Fruit fly (Drosophila melanogaster) whole organism, larva: ENCODE results near the gene CG11760.

ENCODE experiments used
- noc ChIP-seq: fragments of 200-800 bp; sonication (Bioruptor generic); optimal IDR thresholded peaks from 3 replicates; lab custom pipeline; 2019; ENCODE audit warnings: missing biosample characterization, mild to moderate bottlenecking, missing genetic modification characterization, moderate library complexity

Gene CG11760

DNA sequence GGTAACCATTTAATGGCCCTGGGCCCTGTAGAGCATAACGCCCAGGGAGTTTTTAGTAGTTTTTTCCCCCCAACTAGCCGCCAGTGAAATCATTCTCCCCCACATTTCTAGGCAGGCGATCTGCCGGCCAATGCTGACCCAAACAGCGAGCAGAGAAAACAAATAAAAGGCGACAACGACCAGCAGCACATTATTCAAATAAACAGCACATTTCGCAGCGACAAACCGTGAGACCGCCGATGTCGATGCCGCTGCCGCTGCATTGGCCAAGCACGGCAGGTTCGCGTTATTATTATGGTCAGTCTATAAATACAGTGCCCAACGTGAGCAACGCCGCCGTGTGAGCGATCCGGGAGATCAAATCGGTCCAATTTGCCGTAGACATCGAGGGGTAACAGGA is at the start of gene CG11760:
CG11760 (plus strand) TSS at position 301 of the 400 bp plus-strand sequence.
- no peak for TF ChIP-seq noc (tag; lab: Kevin White, UChicago)

DNA sequence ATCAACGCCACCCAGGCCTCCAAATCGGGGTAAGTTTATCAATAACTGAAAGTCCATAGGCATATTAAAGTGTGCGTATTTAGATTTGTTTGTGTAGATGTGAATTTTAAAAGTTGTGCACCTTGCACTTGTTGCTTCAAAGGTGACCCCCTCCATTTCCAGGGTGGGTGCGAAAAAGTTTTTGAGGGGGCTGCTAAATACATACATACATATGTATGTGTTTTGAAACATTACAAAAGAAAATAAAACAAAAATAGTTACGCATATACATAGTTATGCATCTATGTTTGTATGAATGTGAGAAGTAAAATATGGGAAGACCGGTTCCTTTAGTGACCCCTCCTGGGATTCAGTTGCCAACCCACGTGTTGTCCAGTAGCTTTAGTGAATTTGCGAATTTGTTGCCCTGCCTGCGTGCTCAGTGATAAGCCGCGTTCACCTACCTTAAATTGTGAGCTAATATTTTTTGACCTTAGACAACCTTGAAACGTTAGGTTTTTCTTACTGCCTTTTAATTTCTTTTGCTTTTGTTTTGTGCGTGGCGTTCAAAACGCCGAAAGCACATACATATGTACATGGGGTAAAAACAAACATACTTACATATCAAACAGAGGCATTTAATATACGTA is 49.0 kb upstream of the CG11760 start:
- TF ChIP-seq noc (tag; lab: Kevin White, UChicago) = no peak

DNA sequence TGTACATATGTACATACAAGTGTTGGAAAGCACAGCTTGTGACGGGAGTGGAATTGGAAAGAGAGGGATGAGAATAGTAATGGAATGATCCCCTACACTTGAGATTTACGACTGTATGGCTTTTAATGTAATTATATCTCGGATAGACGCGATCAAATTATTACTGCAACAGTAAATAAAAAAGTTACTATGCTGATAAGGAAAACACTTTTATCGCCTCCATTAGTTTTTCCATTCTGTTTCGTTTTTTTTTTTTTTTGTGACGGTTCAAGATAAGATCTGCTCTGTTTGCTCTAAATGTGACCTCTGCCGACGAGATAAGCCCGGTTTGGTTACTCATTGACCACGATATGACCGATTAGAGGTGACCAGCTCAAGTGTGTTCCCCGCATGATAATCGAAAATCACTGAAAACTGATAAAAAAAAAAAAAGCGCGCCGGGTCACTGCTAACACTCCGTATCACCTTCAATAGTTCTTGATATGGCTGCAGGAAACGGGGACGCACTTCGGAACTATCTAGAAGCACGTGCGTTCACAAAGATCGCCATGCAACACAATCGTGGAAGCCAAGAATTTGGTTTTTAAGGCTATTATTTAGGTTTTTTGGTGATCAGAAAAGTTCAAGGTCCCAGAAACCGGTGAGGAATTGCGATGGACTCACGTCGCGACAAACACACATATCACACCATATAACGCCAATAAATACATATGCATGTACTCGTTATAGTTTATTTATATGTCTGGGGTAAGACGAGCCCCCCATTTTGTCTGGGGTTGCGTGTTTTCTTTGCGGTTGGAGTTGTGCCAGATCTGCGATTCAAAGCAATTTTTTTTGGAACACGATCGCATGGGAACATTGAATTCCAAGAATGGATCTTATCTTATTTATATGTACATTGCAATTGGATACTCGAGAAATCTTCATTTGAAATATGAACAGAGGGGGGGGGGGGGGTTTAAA is 48.2 kb upstream of the CG11760 start, which contains the start of gene p:
p (minus strand) TSS at position 156 of the 963 bp plus-strand sequence.
- peak; percentile 56 for TF ChIP-seq noc (tag; lab: Kevin White, UChicago)

DNA sequence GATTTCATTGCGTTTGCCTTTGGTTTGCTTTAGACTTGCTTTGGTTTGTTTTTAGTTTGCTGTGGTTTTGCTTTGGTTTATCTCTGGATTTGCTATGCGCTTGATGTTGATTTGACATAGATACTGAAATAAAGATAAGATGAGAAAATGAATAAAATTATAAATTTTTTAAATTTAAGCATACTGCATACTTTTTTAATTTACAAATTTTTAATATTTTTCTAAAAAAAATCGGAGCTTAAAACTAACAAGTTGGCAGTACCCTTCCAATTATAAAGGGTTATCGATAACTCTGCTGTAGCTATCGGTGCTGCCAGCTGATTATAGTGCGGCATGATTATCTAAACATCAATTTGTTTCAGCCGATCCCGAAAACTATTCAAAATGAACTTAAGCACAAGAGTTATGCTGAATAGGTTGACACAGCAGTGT is 45.2 kb upstream of the CG11760 start, which contains the start of gene mRpL19:
mRpL19 (plus strand) TSS at position 307 of the 432 bp plus-strand sequence.
- peak; percentile 55 for TF ChIP-seq noc (tag; lab: Kevin White, UChicago)

DNA sequence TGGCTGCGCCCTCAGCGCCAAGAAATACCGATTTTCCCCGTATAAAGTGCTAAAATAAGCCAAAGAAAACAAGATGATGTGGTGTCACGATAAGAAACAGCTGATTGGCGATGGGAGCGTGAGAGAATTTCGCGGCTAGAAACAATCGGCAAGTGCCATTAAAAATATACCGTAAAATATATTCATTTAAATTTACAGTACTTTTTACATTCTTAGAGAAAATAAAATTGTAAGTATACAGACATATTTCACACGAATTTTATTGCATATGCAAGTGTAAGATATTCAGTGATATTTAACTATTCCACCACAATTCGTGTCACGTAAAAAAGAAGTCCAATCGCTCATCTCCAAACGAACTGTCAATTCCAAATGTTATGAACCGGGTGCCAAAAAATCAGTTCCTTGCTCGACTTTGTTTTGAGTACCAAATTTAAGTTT is 42.4 kb upstream of the CG11760 start, which contains the start of the genes Unc50, CG11755 and CG8043:
Unc50 (minus strand) TSS at position 54 of the 441 bp plus-strand sequence.
CG11755 (plus strand) TSS at position 356 of the 441 bp plus-strand sequence.
CG8043 (plus strand) TSS at position 356 of the 441 bp plus-strand sequence.
- TF ChIP-seq noc (tag; lab: Kevin White, UChicago) = peak; percentile 84

DNA sequence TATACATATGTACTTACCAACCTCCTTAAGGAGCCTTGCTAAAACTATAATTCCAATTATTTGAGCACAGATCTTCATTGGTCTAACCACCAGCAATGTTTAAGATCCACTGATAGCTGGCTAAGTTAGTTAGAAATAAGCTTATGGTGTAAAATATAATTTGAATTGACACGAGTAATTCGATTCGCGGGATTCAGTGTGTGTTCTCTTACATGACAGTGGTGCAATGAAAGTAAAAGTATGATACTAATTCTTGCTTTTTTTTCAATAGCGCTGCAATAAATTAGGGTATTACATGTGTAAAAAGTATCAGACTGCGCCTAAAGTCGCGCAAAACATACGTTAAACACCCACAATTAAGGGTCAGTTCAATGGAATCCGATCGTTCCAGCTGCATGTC is 39.1 kb upstream of the CG11760 start, which contains the start of gene CG33325:
CG33325 (minus strand) TSS at position 101 of the 400 bp plus-strand sequence.
- no peak for TF ChIP-seq noc (tag; lab: Kevin White, UChicago)

DNA sequence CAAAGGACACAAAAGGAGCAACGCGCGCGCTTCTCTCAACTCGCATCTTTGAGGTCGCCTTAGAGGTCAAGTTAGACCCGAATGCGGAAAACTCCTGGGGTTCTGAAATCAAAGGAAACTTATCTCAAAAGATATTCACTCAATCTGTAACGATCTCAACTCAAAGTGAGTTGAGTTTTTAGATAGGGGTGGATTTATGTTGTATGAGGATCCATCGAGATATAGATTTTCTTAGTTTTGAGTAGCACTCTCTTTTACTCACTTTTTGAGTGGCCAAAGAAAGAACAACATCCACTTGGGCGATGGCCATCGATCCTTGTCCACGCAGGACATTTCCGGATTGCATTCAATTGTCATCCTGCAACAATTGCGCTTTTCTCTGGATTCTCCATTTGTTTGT is 38.4 kb upstream of the CG11760 start:
- no peak for TF ChIP-seq noc (tag; lab: Kevin White, UChicago)

DNA sequence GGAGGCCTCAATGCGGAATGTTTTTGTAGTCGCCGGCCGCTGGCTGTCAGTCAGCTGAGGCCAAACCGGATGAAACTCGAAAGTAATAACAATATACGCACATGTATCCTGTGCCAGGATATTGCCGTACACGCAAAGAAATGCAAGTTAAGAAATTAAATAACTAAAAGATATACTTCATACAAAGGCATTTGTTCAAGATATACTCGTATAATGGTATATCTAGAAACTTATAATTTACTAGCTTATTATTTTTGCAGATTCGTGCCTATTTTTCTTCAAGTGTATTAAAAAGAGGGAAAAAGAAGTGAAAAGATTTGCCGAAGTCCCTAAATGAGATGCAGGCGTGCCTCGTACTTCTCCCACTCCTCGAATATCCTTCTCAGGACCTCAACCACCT is 35.7 kb upstream of the CG11760 start:
- no peak for TF ChIP-seq noc (tag; lab: Kevin White, UChicago)

DNA sequence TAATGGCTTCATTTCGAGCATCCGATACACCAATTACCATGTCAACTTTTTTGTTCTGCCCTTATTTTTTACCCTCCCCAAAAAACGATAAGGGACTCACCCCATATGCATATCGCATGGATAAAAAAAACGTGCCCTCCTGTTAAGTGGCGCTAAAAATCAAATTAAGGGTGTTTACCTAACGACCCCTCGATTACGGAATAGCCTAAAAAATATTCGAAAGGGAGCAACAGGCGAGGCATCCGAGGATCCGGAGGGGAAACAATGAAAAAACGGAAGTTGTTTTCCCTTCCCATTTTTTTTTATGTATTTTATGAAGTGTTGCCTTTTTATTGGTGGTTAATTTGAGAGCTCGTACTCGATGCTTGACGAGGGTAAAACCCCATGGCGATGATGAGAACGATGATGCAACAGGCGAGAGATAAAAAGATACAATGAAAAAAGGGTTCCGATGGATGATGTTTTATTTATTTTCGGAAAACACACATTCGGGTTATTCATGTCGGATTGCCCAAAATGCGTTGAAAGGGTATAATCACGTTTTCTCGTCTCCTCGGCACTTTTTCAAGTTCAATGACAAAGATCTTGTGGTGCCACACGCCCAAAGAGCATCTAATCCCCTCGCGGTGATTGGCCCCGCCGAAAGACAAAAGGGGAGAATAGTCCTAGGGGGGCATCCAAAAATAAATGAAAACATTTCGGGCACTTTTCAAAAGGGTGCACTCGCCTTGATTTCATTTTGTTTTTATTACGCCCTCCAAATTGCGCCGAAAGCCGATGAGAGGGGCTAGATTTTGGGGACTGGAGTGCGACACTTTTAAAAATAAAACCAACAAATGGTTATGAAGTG is 34.4 kb upstream of the CG11760 start, which contains the start of gene CG44227:
CG44227 (minus strand) TSS at position 849 of the 850 bp plus-strand sequence.
- no peak for TF ChIP-seq noc (tag; lab: Kevin White, UChicago)

DNA sequence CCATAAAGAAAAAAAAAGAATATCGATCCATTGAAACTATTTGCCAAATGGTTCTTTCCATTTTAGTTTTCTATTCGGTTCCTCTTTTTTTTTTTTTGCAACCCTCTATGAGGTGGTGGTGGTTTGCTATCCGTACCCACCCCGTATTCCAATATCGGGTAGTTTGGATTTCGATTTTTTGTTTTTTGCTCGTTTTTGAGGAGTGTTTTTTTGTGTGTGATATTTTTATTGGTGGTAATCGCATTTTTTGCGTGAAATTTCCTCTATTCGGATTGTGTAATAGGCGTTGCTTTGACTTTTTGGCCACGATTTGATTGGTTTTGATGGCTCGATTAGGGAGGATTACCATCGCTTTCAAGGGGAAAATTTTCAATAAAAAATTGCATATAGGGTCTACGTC is 32.6 kb upstream of the CG11760 start:
- TF ChIP-seq noc (tag; lab: Kevin White, UChicago) = no peak

DNA sequence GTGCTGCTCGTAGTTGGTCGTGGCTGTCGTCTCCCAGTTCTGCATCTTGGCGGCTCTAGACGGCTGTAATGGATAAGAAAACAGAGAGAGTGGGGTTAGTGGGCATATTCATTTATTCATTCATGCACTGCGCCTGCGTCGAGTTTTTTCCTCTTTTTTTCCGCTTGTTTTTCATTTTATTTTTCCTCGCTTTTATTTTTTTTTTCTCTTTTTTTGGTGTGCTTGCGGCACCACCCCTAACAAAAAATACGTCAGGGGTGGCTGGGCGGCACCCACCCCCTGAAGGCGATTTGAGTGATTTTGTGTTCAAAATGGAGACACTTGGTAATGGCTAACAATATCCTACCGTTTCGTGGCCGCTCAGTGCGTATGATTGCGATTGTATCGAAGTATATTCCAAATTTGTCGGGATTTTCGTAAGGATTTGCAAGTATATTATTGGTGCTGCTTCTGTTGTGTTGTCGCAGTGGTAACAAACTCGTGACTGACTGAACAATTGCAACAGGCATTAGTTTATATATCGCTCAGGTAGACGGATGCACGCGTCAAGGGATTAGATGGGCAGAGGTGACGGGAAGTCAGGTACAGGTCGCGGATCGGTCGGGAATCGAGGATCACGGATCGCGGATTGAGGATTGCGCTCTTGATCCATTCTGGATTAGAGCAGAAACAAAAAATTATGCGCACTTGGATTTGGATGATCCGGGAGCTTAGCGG is 24.7 kb upstream of the CG11760 start:
- no peak for TF ChIP-seq noc (tag; lab: Kevin White, UChicago)

DNA sequence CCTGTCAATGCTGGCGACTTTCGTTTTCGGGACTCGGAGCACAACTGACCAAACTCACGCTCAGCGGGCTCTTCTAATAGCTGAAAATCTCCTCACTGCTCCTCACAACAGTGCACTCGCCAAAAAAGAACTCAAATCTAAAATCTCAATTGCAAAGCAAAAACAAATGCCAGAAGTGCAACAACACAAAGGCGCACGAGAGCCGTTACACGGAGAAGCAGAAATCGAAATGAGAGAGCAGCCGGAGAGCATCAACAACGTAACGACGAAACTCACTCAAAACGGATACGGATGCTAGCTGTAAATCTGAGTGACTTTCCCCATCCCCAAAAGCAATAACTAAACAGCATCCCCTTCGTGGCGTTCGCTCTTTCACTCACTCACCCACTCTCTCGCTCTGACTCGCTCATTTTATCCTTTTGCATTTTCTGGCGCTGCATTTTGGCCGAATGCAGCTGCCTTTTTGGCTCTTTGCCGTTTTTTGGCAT is 21.2 kb upstream of the CG11760 start, which contains the start of gene hb:
hb (minus strand) TSS at position 51 of the 488 bp plus-strand sequence.
- TF ChIP-seq noc (tag; lab: Kevin White, UChicago) = no peak

DNA sequence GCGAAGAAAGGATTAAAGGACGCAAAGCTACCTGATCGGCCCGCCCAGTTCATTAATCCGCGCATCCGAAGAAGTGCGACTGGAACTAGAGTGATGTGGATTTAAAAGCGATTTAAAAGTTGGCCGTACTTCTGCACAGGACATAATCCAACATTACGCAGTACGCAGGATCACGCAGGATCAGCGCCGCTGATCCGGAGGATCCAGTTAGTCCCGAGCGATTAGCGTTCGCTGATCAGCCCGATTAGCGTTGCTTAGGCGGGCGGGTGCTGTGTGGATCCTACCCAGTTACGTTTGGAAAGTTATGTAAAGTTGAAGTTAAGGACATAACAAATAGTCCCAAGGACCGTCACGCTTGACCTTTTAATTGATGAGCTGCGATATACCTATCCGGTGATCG is 19.8 kb upstream of the CG11760 start:
- TF ChIP-seq noc (tag; lab: Kevin White, UChicago) = no peak

DNA sequence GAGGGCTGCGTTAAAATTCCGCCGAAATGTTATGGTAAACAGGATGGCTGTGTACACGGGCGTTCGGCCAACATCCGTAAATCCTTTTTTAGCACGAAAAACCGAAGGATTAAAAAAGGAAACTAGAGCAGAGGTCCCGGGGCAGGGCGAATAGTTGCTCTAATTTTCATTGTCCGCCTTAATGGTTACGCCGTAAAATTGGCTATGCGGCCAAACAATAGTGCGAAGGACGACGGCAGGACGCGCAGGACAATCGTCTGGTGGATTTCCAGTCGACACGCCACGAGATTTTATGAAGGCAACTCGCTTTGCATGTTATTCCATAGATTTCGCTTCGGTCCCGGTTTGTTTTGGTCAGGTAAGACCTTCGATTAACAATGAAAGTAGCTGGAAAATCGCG is 18.3 kb upstream of the CG11760 start:
- TF ChIP-seq noc (tag; lab: Kevin White, UChicago) = no peak
